Fruit fly (Drosophila melanogaster) whole organism, wandering third instar larva: ENCODE measurements around the gene CG11134.

Experiments
- Abd-B ChIP-seq: fragments of >200 bp; optimal IDR thresholded peaks from 2 replicates; lab custom pipeline; 2017; ENCODE audit warnings: missing biosample characterization, missing genetic modification characterization
- CrebA ChIP-seq: fragments of 200-800 bp; sonication (Bioruptor generic); optimal IDR thresholded peaks from 2 replicates; lab custom pipeline; 2016; ENCODE audit warnings: missing biosample characterization, mild to moderate bottlenecking, missing genetic modification characterization, borderline replicate concordance
- Dfd ChIP-seq: fragments of >200 bp; optimal IDR thresholded peaks from 2 replicates; lab custom pipeline; 2017; ENCODE audit warnings: missing biosample characterization, missing genetic modification characterization
- GATAd ChIP-seq: sonication (Bioruptor generic); optimal IDR thresholded peaks from 2 replicates; lab custom pipeline; 2016; ENCODE audit warnings: missing biosample characterization, missing genetic modification characterization
- HLH106 ChIP-seq: fragments of 200-800 bp; optimal IDR thresholded peaks from 3 replicates; lab custom pipeline; 2019; ENCODE audit warnings: missing biosample characterization, mild to moderate bottlenecking, missing genetic modification characterization, moderate library complexity
- Hr78 ChIP-seq: fragments of >200 bp; optimal IDR thresholded peaks from 2 replicates; lab custom pipeline; 2017; ENCODE audit warnings: missing biosample characterization, missing genetic modification characterization
- Myc ChIP-seq: fragments of >200 bp; optimal IDR thresholded peaks from 2 replicates; lab custom pipeline; 2017
- Vsx2 ChIP-seq: fragments of 200-300, 225-300 bp; sonication (Bioruptor generic); optimal IDR thresholded peaks from 2 replicates; lab custom pipeline; 2018; ENCODE audit warnings: missing biosample characterization, missing genetic modification characterization; ENCODE audit not compliant: partially characterized antibody
- br ChIP-seq: fragments of 200-800 bp; sonication (Bioruptor generic); optimal IDR thresholded peaks from 2 replicates; lab custom pipeline; 2016; ENCODE audit warnings: missing biosample characterization, missing genetic modification characterization
- h ChIP-seq: fragments of 200-800 bp; sonication (Bioruptor generic); optimal IDR thresholded peaks from 3 replicates; lab custom pipeline; 2016; ENCODE audit warnings: missing biosample characterization, mild to moderate bottlenecking, missing genetic modification characterization
- jim ChIP-seq: fragments of 175-275, 200-325 bp; sonication (Bioruptor generic); optimal IDR thresholded peaks from 2 replicates; lab custom pipeline; 2016; ENCODE audit warnings: missing biosample characterization, mild to moderate bottlenecking, missing genetic modification characterization
- lola ChIP-seq: fragments of >200 bp; optimal IDR thresholded peaks from 2 replicates; lab custom pipeline; 2017; ENCODE audit warnings: missing biosample characterization, missing genetic modification characterization
- psq ChIP-seq: fragments of 200-800 bp; sonication (Bioruptor generic); optimal IDR thresholded peaks from 3 replicates; lab custom pipeline; 2017; ENCODE audit warnings: missing biosample characterization, mild to moderate bottlenecking, missing genetic modification characterization, moderate library complexity
- woc ChIP-seq: sonication (Bioruptor generic); optimal IDR thresholded peaks from 2 replicates; lab custom pipeline; 2016; ENCODE audit warnings: missing biosample characterization, mild to moderate bottlenecking, missing genetic modification characterization

- TF ChIP-seq lola (GFP tag; lab: Kevin White, UChicago) (no peak), psq (no peak), GATAd (GFP tag; lab: Kevin White, UChicago) (no peak), jim (GFP tag; lab: Kevin White, UChicago) (no peak), HLH106 (tag; lab: Kevin White, UChicago) (no peak), Myc (lab: Kevin White, UChicago) (no peak), h (GFP tag; lab: Kevin White, UChicago) (no peak), CrebA (GFP tag; lab: Kevin White, UChicago) (no peak), Abd-B (GFP tag; lab: Kevin White, UChicago) (no peak), Vsx2 (GFP tag; lab: Kevin White, UChicago) (no peak), woc (GFP tag; lab: Kevin White, UChicago) (no peak), Dfd (GFP tag; lab: Kevin White, UChicago) (no peak), br (no peak), Hr78 (no peak)
Observed at dm6 chrX:13749873-13750241, 12.1 kb downstream of the CG11134 start.
